Worm (Caenorhabditis elegans): Measurements from ENCODE around the gene col-169.
A peak's percentile ranks its signal among the peaks of the same experiment; 100 is the strongest.

The col-169 gene

DNA sequence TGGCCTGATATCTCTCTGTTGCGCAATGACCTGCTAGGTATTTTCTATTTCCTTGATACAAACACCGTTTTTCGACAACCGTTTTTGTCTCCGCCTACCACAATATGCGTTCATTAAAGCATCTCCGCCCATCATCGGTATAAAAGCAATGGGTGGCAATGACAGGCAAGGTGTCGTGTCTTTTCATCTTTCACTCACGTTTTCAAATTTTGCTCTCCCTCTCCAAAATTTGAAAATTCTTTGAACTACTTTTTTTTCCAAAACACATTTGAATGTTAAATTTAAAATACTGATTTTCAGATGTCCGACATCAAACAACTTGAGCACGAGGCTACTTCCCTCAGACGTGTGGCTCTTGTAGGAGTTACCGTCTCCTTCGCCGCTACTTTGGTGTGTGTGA lies at the start of gene col-169:
TSS of gene col-169 (plus strand) at position 301 of the 400 bp plus-strand sequence.
- TF ChIP-seq unc-62 (GFP tag; optimal IDR thresholded peaks at IDR 0.05) = no peak

DNA sequence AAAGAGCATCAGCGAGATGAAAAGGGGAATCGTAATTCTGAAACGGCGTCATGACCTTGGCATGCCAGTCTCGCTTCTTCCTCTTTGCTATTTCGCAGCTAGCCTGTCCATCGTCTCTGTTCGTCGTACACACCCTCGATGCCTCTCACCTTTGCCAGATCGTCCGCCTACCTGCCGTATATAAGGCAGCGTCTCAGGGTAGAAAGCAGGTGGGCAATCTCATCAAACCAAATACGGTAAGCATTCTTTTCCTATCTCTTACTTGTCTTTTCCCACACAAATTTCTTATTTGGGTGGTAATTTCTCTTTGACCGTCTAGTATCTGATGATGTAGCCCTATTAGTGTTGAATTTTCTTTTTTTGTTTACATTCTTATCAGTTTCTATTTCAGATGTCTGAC lies 49.3 kb upstream of the col-169 start, which contains the start of gene col-166:
TSS of gene col-166 (plus strand) at position 392 of the 400 bp plus-strand sequence.
- no peak for TF ChIP-seq unc-62 (GFP tag; optimal IDR thresholded peaks at IDR 0.05)

DNA sequence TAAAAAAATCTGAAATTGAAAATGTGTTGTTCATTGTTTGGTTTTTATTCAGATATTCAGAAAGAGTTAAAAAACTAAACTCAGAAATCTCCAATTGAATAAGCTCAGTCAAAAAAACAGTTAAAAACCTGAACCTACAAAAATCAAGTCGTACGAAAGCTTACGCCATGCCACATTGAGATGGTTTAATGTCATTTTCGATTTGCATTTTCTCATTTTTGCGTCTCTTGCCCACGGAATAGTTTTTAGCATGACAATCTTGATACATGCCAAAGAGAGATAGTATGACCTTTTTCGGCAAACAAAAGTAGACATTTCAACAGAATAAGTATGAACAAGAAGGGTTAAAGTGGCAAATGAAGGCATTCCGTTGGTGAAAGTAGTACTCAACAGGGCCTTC lies 48.0 kb upstream of the col-169 start:
- TF ChIP-seq unc-62 (GFP tag; optimal IDR thresholded peaks at IDR 0.05) = no peak

DNA sequence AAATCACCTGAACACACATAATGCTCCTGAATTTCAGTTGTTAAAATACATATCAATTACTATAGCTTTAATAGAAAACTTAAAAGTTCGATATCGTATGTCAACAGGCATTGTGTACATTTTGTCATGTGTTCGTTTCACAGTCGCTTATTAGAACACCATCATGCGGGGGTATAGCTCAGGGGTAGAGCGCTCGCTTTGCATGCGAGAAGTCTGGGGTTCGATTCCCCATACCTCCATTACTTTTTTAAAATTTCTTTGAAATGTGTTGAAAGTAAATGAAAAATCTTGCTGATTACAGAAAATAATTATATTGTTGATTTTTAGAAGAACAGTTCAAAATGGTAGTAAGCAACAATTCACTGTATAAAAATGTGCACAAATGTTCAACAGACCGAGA lies 42.8 kb upstream of the col-169 start:
- TF ChIP-seq unc-62 (GFP tag; optimal IDR thresholded peaks at IDR 0.05) = no peak

DNA sequence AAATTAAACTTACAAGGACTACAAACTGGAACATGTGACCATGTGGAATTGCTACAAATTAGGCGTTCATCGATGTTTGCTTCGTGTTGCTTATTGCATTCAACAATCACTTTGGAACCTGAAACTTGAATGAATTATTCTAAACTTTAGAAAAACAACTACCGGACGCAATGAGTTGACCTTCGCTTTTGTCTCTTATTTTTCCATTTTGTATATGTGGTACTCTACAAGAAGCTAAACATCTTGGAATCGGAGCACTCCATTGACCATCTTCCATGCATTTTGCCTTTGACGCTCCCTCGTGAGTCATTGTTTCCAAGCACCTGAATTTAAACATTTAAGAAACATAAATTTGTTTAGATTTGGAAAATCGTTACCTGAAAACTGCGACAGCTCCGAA lies 39.9 kb upstream of the col-169 start:
- no peak for TF ChIP-seq unc-62 (GFP tag; optimal IDR thresholded peaks at IDR 0.05)

DNA sequence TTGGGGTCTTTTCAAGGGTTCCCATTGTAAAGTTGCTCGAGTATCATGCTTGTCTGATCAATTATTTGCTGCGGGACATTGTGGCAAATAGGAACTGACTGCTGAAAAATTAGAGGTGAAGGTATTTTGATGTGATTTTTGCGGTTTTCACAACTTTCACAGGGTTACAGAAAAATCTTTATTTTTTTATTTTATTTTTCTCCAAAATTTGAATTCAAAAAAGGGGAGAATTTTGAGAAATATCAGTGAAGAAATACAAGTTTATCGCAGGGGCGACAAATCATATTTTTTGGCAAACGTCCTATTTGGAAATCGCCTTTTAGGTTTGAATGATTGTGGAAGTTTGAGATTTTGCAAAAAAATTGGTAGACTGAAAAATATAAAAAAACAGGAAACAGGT lies 37.3 kb upstream of the col-169 start, which contains the start of gene lev-9:
TSS of gene lev-9 (minus strand) at position 101 of the 400 bp plus-strand sequence.
- TF ChIP-seq unc-62 (GFP tag; optimal IDR thresholded peaks at IDR 0.05) = no peak

DNA sequence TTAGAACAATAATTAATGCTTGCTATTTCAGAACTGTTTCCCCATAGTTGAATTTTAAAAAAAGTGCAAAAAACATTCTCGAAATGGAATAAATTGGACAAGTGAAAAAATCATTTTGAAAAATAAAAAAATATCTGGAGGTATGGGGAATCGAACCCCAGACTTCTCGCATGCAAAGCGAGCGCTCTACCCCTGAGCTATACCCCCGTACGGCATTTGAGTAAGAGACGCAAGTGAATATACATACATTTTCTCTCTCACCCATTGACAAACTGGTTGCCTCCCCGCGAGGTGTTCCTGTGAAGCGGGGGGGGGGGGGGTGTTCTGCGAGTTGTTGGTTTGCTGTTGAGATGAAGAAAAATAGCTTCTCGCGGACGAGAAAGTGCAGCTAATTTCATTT lies 36.8 kb upstream of the col-169 start:
- no peak for TF ChIP-seq unc-62 (GFP tag; optimal IDR thresholded peaks at IDR 0.05)

DNA sequence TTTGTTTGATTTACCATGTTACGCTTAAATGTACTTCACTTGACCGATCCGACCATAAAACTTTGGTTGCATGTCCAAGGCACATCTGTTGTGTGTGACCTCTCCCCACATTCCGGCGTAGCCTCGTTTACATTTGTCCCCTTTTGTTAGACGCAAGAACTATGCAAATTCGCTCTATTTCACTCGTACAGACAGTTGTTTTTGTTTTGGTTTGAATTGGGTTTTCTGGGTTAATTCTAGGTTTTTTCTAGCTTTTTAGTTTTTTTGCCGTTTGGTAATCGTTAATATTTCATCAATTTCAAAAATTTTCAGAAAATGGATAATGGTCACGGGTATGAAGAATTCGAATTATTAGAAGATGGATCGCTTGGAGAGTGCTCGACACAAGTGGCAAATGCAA lies 36.1 kb upstream of the col-169 start, which contains the start of gene mom-1:
TSS of gene mom-1 (plus strand) at position 301 of the 400 bp plus-strand sequence.
- TF ChIP-seq unc-62 (GFP tag; optimal IDR thresholded peaks at IDR 0.05) = no peak

DNA sequence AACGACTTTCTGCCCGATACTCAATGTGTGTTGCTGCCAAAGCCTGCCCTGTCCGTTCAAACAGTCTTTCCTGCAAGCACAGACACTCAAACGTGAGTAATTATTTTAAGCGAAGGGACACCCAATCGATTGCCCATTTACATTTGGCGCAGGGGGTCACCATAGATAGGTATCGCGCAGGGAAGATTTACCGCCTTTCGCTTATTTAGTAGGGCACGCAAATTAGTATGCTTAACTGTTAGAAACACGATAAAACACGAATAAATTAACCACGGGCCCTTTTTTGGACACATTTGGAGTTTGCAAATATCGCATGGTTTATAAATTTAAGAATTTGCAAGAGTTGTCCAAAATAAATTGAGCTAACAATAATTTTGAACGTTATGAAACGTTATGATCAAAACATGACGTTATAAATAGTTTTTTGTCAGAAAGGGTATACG lies 32.5 kb upstream of the col-169 start:
- TF ChIP-seq unc-62 (GFP tag; optimal IDR thresholded peaks at IDR 0.05) = peak; percentile 59

DNA sequence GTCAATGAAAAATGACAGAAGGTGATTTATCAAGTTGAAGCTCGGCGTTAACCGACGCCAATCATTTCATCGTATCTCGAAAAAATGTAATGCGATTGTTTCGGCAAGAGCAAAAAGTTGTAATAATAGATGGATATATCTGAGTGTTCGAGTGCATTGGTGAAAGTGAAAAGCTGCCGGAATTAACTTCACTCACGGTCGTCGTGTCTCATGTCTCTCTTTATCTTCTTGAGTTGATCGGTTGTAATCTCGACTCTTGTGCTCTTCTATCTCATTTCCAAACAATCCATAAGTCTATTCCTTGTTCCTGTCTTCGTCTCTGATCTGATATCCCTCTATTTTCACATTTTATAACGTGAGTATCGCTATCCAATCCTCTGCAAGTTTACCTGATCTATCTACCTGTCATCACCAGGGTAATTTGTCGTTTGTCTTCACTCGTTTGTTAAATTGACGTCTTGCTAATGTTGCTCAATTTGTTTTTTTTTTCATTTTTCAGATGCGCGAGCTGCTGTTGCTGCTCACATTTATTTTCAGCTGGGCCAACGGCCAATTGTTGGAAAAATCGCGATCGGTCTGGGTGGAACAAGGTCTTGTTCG lies 29.2 kb upstream of the col-169 start, which contains the start of gene cest-16:
TSS of gene cest-16 (plus strand) at position 302 of the 600 bp plus-strand sequence.
- no peak for TF ChIP-seq unc-62 (GFP tag; optimal IDR thresholded peaks at IDR 0.05)

DNA sequence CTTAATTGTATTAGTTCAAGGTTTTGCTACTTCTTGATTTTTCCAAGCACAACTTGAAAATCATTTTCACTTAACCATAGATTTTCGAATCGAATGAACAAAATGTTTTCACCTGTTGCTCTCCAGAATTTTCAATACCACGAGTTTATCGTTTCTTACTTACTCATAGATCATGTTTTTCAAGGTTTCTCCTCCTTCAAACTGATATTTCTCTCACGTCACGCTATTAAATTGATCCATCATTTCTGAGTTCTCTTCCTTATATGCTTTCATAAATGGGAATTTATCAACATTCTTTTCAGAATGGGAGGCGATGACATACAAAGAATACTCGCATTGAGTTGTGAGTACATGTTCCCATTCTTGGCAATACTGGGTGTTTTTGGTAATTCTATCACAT lies 17.6 kb upstream of the col-169 start, which contains the start of gene npr-38:
TSS of gene npr-38 (plus strand) at position 301 of the 400 bp plus-strand sequence.
- no peak for TF ChIP-seq unc-62 (GFP tag; optimal IDR thresholded peaks at IDR 0.05)

DNA sequence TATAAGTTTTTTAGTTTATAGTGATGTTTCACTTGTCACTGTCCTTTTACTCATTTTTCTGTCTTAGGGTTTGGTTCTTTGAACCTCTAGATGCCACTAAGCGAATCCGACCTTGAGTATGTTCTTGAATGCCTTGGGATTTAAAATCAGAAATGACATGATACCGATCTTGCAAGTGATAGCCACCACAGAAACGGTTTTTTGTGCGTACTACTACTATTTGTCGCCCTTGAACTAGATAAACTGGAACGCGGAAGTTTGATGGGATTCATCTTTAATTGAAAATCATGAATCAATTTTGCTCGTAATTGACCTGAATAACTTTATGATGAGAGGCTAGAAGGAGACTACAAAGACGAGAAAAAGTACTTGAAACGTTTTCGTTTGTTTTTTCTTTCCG lies 10.2 kb upstream of the col-169 start:
- TF ChIP-seq unc-62 (GFP tag; optimal IDR thresholded peaks at IDR 0.05) = no peak

DNA sequence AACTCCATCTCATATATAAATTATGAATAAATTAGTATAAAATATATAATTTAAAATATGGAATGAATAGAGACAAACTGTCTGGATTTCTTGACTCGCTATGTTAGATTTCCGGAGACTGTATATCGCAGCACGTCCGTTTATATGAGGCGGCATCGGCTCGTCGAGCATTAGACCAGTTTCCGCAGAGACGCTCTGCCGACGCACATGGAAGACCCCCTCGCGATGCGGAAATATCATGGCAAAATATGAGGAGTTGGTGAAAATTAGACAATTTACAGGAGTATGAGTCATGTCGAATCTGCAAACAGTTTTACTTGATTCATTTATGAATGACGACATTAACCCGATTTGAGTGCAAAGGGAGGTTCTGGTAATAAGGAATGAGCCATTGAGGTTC lies 9.4 kb upstream of the col-169 start, which contains the start of gene chtb-3:
TSS of gene chtb-3 (minus strand) at position 101 of the 400 bp plus-strand sequence.
- no peak for TF ChIP-seq unc-62 (GFP tag; optimal IDR thresholded peaks at IDR 0.05)

DNA sequence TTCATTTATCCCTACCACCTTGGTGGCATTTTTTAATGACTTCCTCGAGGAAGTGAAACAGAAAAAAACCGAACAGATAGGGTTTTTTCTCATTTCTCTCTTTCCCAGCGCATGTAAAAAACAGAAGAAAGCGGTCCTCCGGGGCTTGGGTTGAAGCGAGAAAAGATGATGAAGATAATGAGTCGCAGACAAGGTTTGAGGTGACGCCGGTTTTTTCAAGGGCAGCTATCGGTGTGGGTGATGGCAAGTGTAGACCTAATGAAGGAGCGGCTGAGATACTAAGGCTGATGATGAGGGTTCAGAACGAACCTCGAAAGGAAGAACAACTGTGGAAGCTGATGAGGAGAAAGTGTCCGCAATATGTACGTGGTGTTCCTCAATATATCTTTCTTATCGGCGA lies 8.1 kb upstream of the col-169 start:
- TF ChIP-seq unc-62 (GFP tag; optimal IDR thresholded peaks at IDR 0.05) = no peak

DNA sequence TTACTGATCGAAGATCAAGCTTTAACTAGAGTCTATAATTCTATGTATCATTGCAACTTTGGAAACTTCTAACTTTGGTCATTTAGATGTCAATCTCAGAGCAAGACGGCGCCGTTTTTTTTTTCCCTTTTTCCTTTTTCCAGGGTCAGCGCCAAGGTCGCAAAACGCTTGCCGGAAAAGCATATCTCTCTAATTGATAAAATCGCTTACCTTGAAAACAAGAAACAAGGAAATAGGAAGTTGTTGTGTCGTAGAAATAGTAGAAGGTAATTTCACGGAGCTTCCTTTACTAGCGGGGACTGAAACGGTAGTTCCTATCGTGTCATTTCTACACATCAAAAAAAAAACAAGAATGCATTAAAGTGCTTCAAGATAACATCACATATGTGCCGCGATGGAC lies 7.6 kb upstream of the col-169 start:
- TF ChIP-seq unc-62 (GFP tag; optimal IDR thresholded peaks at IDR 0.05) = no peak

DNA sequence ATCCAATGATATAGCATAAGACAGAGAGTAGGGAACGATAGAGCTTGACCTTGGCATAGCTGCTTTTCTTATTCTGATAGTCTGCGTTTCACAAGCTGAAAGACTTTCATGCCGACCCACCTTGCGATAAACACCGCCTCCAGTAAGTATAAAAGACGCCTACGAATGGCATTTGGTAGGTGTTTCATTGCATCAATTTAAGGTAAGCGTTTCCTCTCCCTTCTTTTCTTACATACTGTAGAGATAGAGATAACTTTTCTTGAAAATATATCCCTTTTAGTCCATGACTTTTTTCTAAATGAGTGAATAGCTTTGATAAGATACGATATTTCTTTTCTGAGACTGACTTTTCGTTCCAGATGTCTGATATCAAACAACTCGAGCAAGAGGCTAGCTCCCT lies 5.8 kb upstream of the col-169 start, which contains the start of gene col-167:
TSS of gene col-167 (plus strand) at position 360 of the 400 bp plus-strand sequence.
- no peak for TF ChIP-seq unc-62 (GFP tag; optimal IDR thresholded peaks at IDR 0.05)

DNA sequence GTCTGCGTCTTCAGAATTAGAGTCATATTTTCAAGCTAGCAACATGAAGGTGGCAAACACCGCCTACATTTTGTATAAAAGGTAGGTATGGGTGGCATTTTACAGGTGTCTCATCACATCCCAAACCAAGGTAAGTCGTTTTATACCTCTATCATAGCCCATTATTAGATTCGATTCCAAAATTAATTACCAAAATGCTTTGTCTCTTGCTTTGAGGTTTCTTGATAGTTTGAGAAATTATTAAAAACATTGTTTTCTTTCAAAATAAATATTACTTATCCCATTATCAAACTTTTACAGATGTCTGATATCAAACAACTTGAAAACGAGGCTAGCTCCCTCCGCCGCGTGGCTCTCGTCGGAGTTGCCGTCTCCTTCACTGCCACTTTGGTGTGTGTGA lies 2.9 kb upstream of the col-169 start, which contains the start of gene col-168:
TSS of gene col-168 (plus strand) at position 301 of the 400 bp plus-strand sequence.
- TF ChIP-seq unc-62 (GFP tag; optimal IDR thresholded peaks at IDR 0.05) = no peak
